Worm (Caenorhabditis elegans) whole organism, young adult: ENCODE data around the gene ugt-67.

Experiments
- B0019.2 ChIP-seq: fragments of 200-800 bp; sonication (Bioruptor generic); conservative IDR thresholded peaks from 2 replicates; pipeline ENCODE4 v1.3.6; 2022; ENCODE audit warnings: missing genetic modification reagents, missing genetic modification characterization, missing compliant biosample characterization
- B0336.3 ChIP-seq: fragments of 200-800 bp; sonication (Bioruptor generic); IDR thresholded peaks from 2 replicates; pipeline ENCODE4 v1.3.6; 2022; ENCODE audit warnings: missing genetic modification characterization, missing compliant biosample characterization
- C06A6.2 ChIP-seq: fragments of 200-800 bp; sonication (Bioruptor generic); conservative IDR thresholded peaks from 2 replicates; pipeline ENCODE4 v1.3.6; 2022; ENCODE audit warnings: missing genetic modification characterization, missing compliant biosample characterization
- D2030.7 ChIP-seq: fragments of 200-800 bp; sonication (Bioruptor generic); IDR thresholded peaks from 2 replicates; pipeline ENCODE4 v1.3.6; 2022; ENCODE audit warnings: missing genetic modification reagents, missing genetic modification characterization, missing compliant biosample characterization
- F10E7.11 ChIP-seq: sonication (generic microtip); optimal IDR thresholded peaks from 2 replicates; lab custom pipeline; 2017; ENCODE audit warnings: mild to moderate bottlenecking, missing genetic modification characterization, moderate library complexity, missing compliant biosample characterization
- F33H1.4 ChIP-seq: fragments of 200-800 bp; sonication (Bioruptor generic); IDR thresholded peaks from 2 replicates; pipeline ENCODE4 v1.3.6; 2022; ENCODE audit warnings: missing genetic modification reagents, missing genetic modification characterization, missing compliant biosample characterization
- F37B4.10 ChIP-seq: fragments of 200-800 bp; sonication (Bioruptor generic); IDR thresholded peaks from 2 replicates; pipeline ENCODE4 v1.3.6; 2022; ENCODE audit warnings: missing genetic modification characterization, missing compliant biosample characterization
- F49E8.2 ChIP-seq: sonication (generic microtip); optimal IDR thresholded peaks from 3 replicates; lab custom pipeline; 2017; ENCODE audit warnings: missing genetic modification characterization, mild to moderate bottlenecking, missing compliant biosample characterization, antibody characterized with exemption, moderate library complexity; ENCODE audit not compliant: insufficient read depth
- Y53F4B.3 ChIP-seq: fragments of 200-800 bp; sonication (Bioruptor generic); IDR thresholded peaks from 2 replicates; pipeline ENCODE4 v1.3.6; 2022; ENCODE audit warnings: missing genetic modification reagents, missing genetic modification characterization, missing compliant biosample characterization
- Y56A3A.18 ChIP-seq: fragments of 200-800 bp; sonication (Bioruptor generic); IDR thresholded peaks from 2 replicates; pipeline ENCODE4 v1.3.6; 2022; ENCODE audit warnings: missing genetic modification reagents, missing genetic modification characterization, missing compliant biosample characterization
- Y79H2A.3 ChIP-seq: fragments of 200-800 bp; sonication (Bioruptor generic); conservative IDR thresholded peaks from 2 replicates; pipeline ENCODE4 v1.3.6; 2022; ENCODE audit warnings: missing genetic modification reagents, missing genetic modification characterization, missing compliant biosample characterization
- Y95B8A.8 ChIP-seq: fragments of 200-800 bp; sonication (Bioruptor generic); IDR thresholded peaks from 2 replicates; pipeline ENCODE4 v1.3.6; 2022; ENCODE audit warnings: missing genetic modification reagents, missing genetic modification characterization, missing compliant biosample characterization
- akir-1 ChIP-seq: fragments of 200-800 bp; sonication (Bioruptor generic); optimal IDR thresholded peaks from 2 replicates; lab custom pipeline; 2018; ENCODE audit warnings: mild to moderate bottlenecking, missing genetic modification characterization, moderate library complexity, missing compliant biosample characterization
- aptf-2 ChIP-seq: fragments of 200-800 bp; sonication (Bioruptor generic); conservative IDR thresholded peaks from 2 replicates; pipeline ENCODE4 v1.3.6; 2022; ENCODE audit warnings: missing genetic modification reagents, missing genetic modification characterization, missing compliant biosample characterization
- aptf-3 ChIP-seq: fragments of 200-800 bp; sonication (Bioruptor generic); IDR thresholded peaks from 2 replicates; pipeline ENCODE4 v1.3.6; 2022; ENCODE audit warnings: missing genetic modification characterization, missing compliant biosample characterization
- attf-6 ChIP-seq: fragments of 200-800 bp; sonication (Bioruptor generic); IDR thresholded peaks from 2 replicates; pipeline ENCODE4 v1.3.6; 2022; ENCODE audit warnings: missing genetic modification reagents, missing genetic modification characterization, missing compliant biosample characterization
- bed-2 ChIP-seq: fragments of 200-800 bp; sonication (Bioruptor generic); IDR thresholded peaks from 2 replicates; pipeline ENCODE4 v1.3.6; 2022; ENCODE audit warnings: missing genetic modification reagents, missing genetic modification characterization, missing compliant biosample characterization
- ccch-3 ChIP-seq: fragments of 200-800 bp; sonication (Bioruptor generic); optimal IDR thresholded peaks from 2 replicates; lab custom pipeline; 2018; ENCODE audit warnings: mild to moderate bottlenecking, missing genetic modification characterization, missing compliant biosample characterization
- ceh-100 ChIP-seq: fragments of 200-800 bp; sonication (Bioruptor generic); IDR thresholded peaks from 2 replicates; pipeline ENCODE4 v1.3.6; 2022; ENCODE audit warnings: missing genetic modification reagents, missing genetic modification characterization, missing compliant biosample characterization
- ceh-40 ChIP-seq: fragments of 200-800 bp; sonication (Bioruptor generic); IDR thresholded peaks from 2 replicates; pipeline ENCODE4 v1.3.6; 2022; ENCODE audit warnings: missing genetic modification characterization, missing compliant biosample characterization
- dpff-1 ChIP-seq: sonication (generic microtip); optimal IDR thresholded peaks from 2 replicates; lab custom pipeline; 2017; ENCODE audit warnings: mild to moderate bottlenecking, missing genetic modification characterization, missing compliant biosample characterization
- efl-1 ChIP-seq: fragments of 150-350 bp; optimal IDR thresholded peaks from 2 replicates; lab custom pipeline; 2014; ENCODE audit warnings: missing biosample characterization, missing genetic modification reagents, missing genetic modification characterization
- egrh-3 ChIP-seq: fragments of 200-800 bp; sonication (Bioruptor generic); IDR thresholded peaks from 2 replicates; pipeline ENCODE4 v1.3.6; 2022; ENCODE audit warnings: missing genetic modification reagents, missing genetic modification characterization, missing compliant biosample characterization
- ekl-4 ChIP-seq: fragments of 200-800 bp; sonication (Bioruptor generic); IDR thresholded peaks from 2 replicates; pipeline ENCODE4 v1.3.6; 2022; ENCODE audit warnings: missing genetic modification reagents, missing genetic modification characterization, missing compliant biosample characterization
- gei-17 ChIP-seq: fragments of 200-800 bp; sonication (Bioruptor generic); optimal IDR thresholded peaks from 2 replicates; lab custom pipeline; 2018; ENCODE audit warnings: mild to moderate bottlenecking, missing genetic modification characterization, missing compliant biosample characterization
- him-1 ChIP-seq: sonication (generic microtip); optimal IDR thresholded peaks from 2 replicates; lab custom pipeline; 2016; ENCODE audit warnings: missing genotype, missing genetic modification reagents, missing genetic modification characterization, missing compliant biosample characterization
- hlh-26 ChIP-seq: fragments of 200-800 bp; sonication (Bioruptor generic); conservative IDR thresholded peaks from 2 replicates; pipeline ENCODE4 v1.3.6; 2022; ENCODE audit warnings: missing genetic modification reagents, missing genetic modification characterization, missing compliant biosample characterization
- hmg-20 ChIP-seq: fragments of 200-800 bp; sonication (Bioruptor generic); IDR thresholded peaks from 2 replicates; pipeline ENCODE4 v1.3.6; 2022; ENCODE audit warnings: missing genetic modification reagents, missing genetic modification characterization, missing compliant biosample characterization
- let-607 ChIP-seq, 2 experiments: fragments of 200-800 bp in 1 of 2; sonication (Bioruptor generic) in 1 of 2; sonication (generic microtip) in 1 of 2; optimal IDR thresholded peaks; 2 replicates each; lab custom pipeline; 2016 to 2018; ENCODE audit warnings: mild to moderate bottlenecking in 2 of 2, missing compliant biosample characterization in 2 of 2, missing genetic modification characterization in 2 of 2, moderate library complexity in 2 of 2, missing genotype in 1 of 2
- lin-54 ChIP-seq: fragments of 200-800 bp; sonication (Bioruptor generic); optimal IDR thresholded peaks from 2 replicates; lab custom pipeline; 2018; ENCODE audit warnings: mild to moderate bottlenecking, missing genetic modification characterization, missing compliant biosample characterization
- mel-28 ChIP-seq: sonication (generic microtip); optimal IDR thresholded peaks from 2 replicates; lab custom pipeline; 2016; ENCODE audit warnings: borderline replicate concordance, mild to moderate bottlenecking, missing genetic modification characterization, missing compliant biosample characterization
- mes-4 ChIP-seq: sonication (generic microtip); optimal IDR thresholded peaks from 2 replicates; lab custom pipeline; 2016; ENCODE audit warnings: missing genotype, missing genetic modification characterization, missing compliant biosample characterization
- mxl-1 ChIP-seq: sonication (generic microtip); optimal IDR thresholded peaks from 2 replicates; lab custom pipeline; 2016; ENCODE audit warnings: missing genetic modification characterization, missing compliant biosample characterization
- nfya-1 ChIP-seq: sonication (generic microtip); optimal IDR thresholded peaks from 2 replicates; lab custom pipeline; 2017; ENCODE audit warnings: antibody characterized with exemption, missing compliant biosample characterization, missing genetic modification characterization, borderline replicate concordance; ENCODE audit not compliant: insufficient read depth
- nfya-2 ChIP-seq: fragments of 200-800 bp; sonication (Bioruptor generic); IDR thresholded peaks from 2 replicates; pipeline ENCODE4 v1.3.6; 2022; ENCODE audit warnings: missing genetic modification reagents, missing genetic modification characterization, missing compliant biosample characterization
- nhr-179 ChIP-seq: sonication (generic microtip); optimal IDR thresholded peaks from 2 replicates; lab custom pipeline; 2016; ENCODE audit warnings: mild to moderate bottlenecking, missing genetic modification characterization, missing compliant biosample characterization
- nhr-90 ChIP-seq: sonication (generic microtip); optimal IDR thresholded peaks from 2 replicates; lab custom pipeline; 2016; ENCODE audit warnings: missing genotype, mild to moderate bottlenecking, missing genetic modification characterization, missing compliant biosample characterization
- pbrm-1 ChIP-seq: fragments of 200-800 bp; sonication (Bioruptor generic); IDR thresholded peaks from 2 replicates; pipeline ENCODE4 v1.3.6; 2022; ENCODE audit warnings: missing genetic modification reagents, missing genetic modification characterization, missing compliant biosample characterization
- rpc-1 ChIP-seq, 2 experiments: fragments of 150-350 bp in 1 of 2; sonication (generic microtip) in 1 of 2; optimal IDR thresholded peaks; 2 replicates each; lab custom pipeline; 2014 to 2018; ENCODE audit warnings: missing biosample characterization in 1 of 2, missing genetic modification characterization in 1 of 2, missing genetic modification reagents in 1 of 2, missing genotype in 1 of 2
- snpc-1.1 ChIP-seq: sonication (generic microtip); optimal IDR thresholded peaks from 2 replicates; lab custom pipeline; 2017; ENCODE audit warnings: missing genetic modification characterization, mild to moderate bottlenecking, missing compliant biosample characterization, antibody characterized with exemption, moderate library complexity, missing genotype, missing genetic modification reagents; ENCODE audit not compliant: insufficient read depth
- snpc-1.3 ChIP-seq: sonication (generic microtip); optimal IDR thresholded peaks from 2 replicates; lab custom pipeline; 2017; ENCODE audit warnings: missing genetic modification characterization, mild to moderate bottlenecking, missing compliant biosample characterization, antibody characterized with exemption, moderate library complexity, missing genotype, missing genetic modification reagents; ENCODE audit not compliant: insufficient read depth
- somi-1 ChIP-seq: fragments of 200-800 bp; sonication (Bioruptor generic); optimal IDR thresholded peaks from 2 replicates; lab custom pipeline; 2018; ENCODE audit warnings: mild to moderate bottlenecking, missing genetic modification characterization, missing compliant biosample characterization
- unc-130 ChIP-seq: sonication (generic microtip); optimal IDR thresholded peaks from 2 replicates; lab custom pipeline; 2016; ENCODE audit warnings: missing genetic modification reagents, missing genetic modification characterization, missing compliant biosample characterization
- ztf-25 ChIP-seq: fragments of 200-800 bp; sonication (Bioruptor generic); IDR thresholded peaks from 2 replicates; pipeline ENCODE4 v1.3.6; 2022; ENCODE audit warnings: missing genetic modification reagents, missing genetic modification characterization, missing compliant biosample characterization
- ztf-26 ChIP-seq: sonication (generic microtip); optimal IDR thresholded peaks from 2 replicates; lab custom pipeline; 2017; ENCODE audit warnings: missing genetic modification characterization, missing compliant biosample characterization
- ztf-28 ChIP-seq: fragments of 200-800 bp; sonication (Bioruptor generic); IDR thresholded peaks from 2 replicates; pipeline ENCODE4 v1.3.6; 2022; ENCODE audit warnings: missing genetic modification reagents, missing genetic modification characterization, missing compliant biosample characterization
- ztf-3 ChIP-seq: fragments of 200-800 bp; sonication (Bioruptor generic); optimal IDR thresholded peaks from 2 replicates; lab custom pipeline; 2018; ENCODE audit warnings: mild to moderate bottlenecking, missing genetic modification characterization, missing compliant biosample characterization
- ztf-6 ChIP-seq: fragments of 200-800 bp; sonication (Bioruptor generic); IDR thresholded peaks from 2 replicates; pipeline ENCODE4 v1.3.6; 2022; ENCODE audit warnings: missing genetic modification reagents, missing genetic modification characterization, missing compliant biosample characterization

The ugt-67 gene

DNA sequence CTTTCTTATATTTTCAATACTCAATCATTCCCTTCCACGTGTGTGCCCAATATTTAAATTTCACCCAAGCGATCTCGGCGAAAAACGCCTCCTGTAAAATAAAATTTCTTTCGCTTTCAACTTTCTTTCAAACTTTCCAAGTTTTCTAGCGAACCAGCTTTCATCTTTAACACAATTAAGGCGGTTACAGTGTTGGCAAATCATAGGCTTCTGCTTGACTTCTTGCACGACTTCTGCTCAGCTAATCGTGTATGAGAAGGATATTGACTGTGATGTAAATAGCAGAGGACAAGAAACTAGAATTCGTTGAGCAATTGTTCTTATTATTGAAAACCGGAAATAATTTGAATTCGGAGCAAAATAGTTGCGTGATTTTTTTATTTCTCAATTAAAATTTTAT, 9.9 kb upstream of the ugt-67 start (continued):
- TF ChIP-seq unc-130 (GFP tag; lab: Kevin White, UChicago) (peak; percentile 6), Y95B8A.8 (GFP tag; lab: Robert Waterston, UW) (no peak), F10E7.11 (tag; lab: Kevin White, UChicago) (no peak), ceh-100 (no peak), bed-2 (GFP tag; lab: Robert Waterston, UW) (no peak), ztf-28 (GFP tag; lab: Robert Waterston, UW) (no peak), ztf-25 (GFP tag; lab: Robert Waterston, UW) (no peak), ztf-26 (no peak), ztf-3 (GFP tag; lab: Kevin White, UChicago) (no peak), B0336.3 (GFP tag; lab: Robert Waterston, UW) (peak; percentile 84), dpff-1 (no peak), nhr-90 (tag; lab: Kevin White, UChicago) (no peak), nfya-2 (no peak), rpc-1 (optimal IDR thresholded peaks at IDR 0.05; lab: Kevin White, UChicago) (no peak), rpc-1 (tag; optimal IDR thresholded peaks at IDR 0.05; lab: Kevin White, UChicago) (no peak), snpc-1.1 (tag; lab: Kevin White, UChicago) (no peak), snpc-1.3 (tag; lab: Kevin White, UChicago) (peak; percentile 45), ekl-4 (GFP tag; lab: Robert Waterston, UW) (peak; percentile 73), ccch-3 (no peak), him-1 (tag; lab: Kevin White, UChicago) (peak; percentile 9), F33H1.4 (peak; percentile 45), aptf-2 (GFP tag; lab: Robert Waterston, UW) (no peak), pbrm-1 (GFP tag; lab: Robert Waterston, UW) (peak; percentile 62; the same call in 1 of the 2 replicates), Y56A3A.18 (0 out of 2 replicates have a peak, but pooled peaks have one; percentile 6), efl-1 (peak; percentile 38), mes-4 (tag; lab: Kevin White, UChicago) (no peak), mel-28 (tag; lab: Kevin White, UChicago) (no peak), gei-17 (GFP tag; lab: Kevin White, UChicago) (no peak), mxl-1 (tag; lab: Kevin White, UChicago) (peak; percentile 8), Y53F4B.3 (GFP tag; lab: Robert Waterston, UW) (no peak), hmg-20 (GFP tag; lab: Robert Waterston, UW) (no peak), hlh-26 (GFP tag; lab: Robert Waterston, UW) (no peak), nfya-1 (tag; lab: Kevin White, UChicago) (no peak), attf-6 (GFP tag; lab: Robert Waterston, UW) (peak; percentile 70; the same call in 1 of the 2 replicates), B0019.2 (no peak), aptf-3 (GFP tag; lab: Robert Waterston, UW) (peak; percentile 6; the same call in 1 of the 2 replicates), nhr-179 (tag; lab: Kevin White, UChicago) (no peak), Y79H2A.3 (GFP tag; lab: Robert Waterston, UW) (peak; percentile 85; the same call in 1 of the 2 replicates), D2030.7 (peak; percentile 53), lin-54 (GFP tag; lab: Kevin White, UChicago) (peak; percentile 25), ceh-40 (GFP tag; lab: Robert Waterston, UW) (no peak), let-607 (tag; optimal IDR thresholded peaks at IDR 0.05; lab: Kevin White, UChicago) (no peak), somi-1 (GFP tag; lab: Kevin White, UChicago) (no peak), C06A6.2 (no peak), F37B4.10 (GFP tag; lab: Robert Waterston, UW) (no peak), ztf-6 (GFP tag; lab: Robert Waterston, UW) (no peak), akir-1 (GFP tag; lab: Kevin White, UChicago) (no peak), F49E8.2 (tag; lab: Kevin White, UChicago) (peak; percentile 38), egrh-3 (GFP tag; lab: Robert Waterston, UW) (no peak)
